Worm (Caenorhabditis elegans) whole organism, L4/young adult: ENCODE data around the gene C02F12.5.

ENCODE experiments used
- W03F9.2 ChIP-seq: fragments of 150-350 bp; optimal IDR thresholded peaks from 2 replicates; lab custom pipeline; 2014; ENCODE audit warnings: missing biosample characterization, missing genetic modification characterization
- dao-5 ChIP-seq: sonication (generic microtip); optimal IDR thresholded peaks from 2 replicates; lab custom pipeline; 2016; ENCODE audit warnings: missing genotype, missing genetic modification characterization, moderate library complexity, missing compliant biosample characterization
- him-1 ChIP-seq: sonication (generic microtip); optimal IDR thresholded peaks from 2 replicates; lab custom pipeline; 2016; ENCODE audit warnings: missing genotype, missing genetic modification reagents, missing genetic modification characterization, missing compliant biosample characterization

C02F12.5 gene

DNA sequence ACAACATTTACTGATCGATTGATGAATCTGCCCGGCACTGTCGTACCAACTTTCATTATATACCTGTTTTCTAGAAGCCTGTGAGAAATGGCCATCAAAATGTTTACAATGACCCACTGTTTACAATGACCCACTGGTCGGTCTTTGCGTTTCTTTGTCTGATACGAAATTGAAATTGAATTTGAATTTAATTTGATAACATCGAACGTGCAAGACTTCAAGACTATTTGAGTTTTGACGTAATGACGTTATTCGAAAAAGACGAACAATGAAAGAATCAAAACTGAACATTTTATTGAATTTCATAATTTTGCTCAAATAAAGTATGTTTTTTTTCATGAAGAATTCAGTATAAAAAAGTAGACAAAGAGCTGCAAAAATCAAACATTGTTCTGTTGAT, at the start of gene C02F12.5:
TSS of gene C02F12.5 (minus strand) at position 101 of the 400 bp plus-strand sequence.
- TF ChIP-seq him-1 (no peak), W03F9.2 (no peak), dao-5 (tag; lab: Kevin White, UChicago) (no peak)

DNA sequence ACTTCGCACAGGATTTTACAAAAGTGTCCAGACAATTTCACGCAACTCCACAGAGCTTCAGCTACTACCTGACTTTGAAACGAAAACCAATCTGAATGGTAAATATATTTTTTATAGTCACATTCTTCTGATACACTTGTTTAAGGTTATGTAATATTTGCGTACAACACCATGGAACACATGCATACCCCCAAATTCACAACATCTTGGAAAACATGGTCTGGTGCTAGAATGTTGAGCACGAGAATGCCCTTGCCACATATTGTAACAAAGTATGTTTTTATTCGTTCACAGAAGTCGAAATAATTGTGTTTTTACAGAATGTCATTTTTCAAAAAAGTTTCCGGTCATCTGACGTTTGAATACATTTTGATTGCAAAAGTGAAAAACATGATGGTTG, 43.9 kb upstream of the C02F12.5 start:
- no peak for TF ChIP-seq him-1
- TF ChIP-seq dao-5 (tag; lab: Kevin White, UChicago) = no peak
- no peak for TF ChIP-seq W03F9.2

DNA sequence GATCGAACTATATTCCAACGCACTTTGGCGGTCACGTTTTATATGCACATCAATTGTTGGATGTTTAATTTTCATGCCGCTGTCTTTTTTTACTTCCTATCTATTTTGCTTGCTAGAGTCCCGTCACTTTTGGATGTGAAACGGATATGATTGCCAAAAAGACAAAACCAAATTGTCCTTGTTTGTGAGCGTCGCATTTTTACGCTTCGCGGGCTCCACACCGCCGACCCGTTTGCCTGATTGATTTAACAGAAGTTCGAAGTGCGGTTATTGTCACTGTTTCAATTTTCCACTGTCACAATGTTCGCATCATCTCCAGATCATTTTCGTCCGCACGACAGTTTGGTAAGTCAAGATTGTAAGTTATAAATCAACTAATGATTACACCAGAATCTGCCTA, 42.9 kb upstream of the C02F12.5 start, which contains the start of gene C01C4.2:
TSS of gene C01C4.2 (plus strand) at position 301 of the 400 bp plus-strand sequence.
- TF ChIP-seq W03F9.2 (no peak), him-1 (no peak), dao-5 (tag; lab: Kevin White, UChicago) (no peak)

DNA sequence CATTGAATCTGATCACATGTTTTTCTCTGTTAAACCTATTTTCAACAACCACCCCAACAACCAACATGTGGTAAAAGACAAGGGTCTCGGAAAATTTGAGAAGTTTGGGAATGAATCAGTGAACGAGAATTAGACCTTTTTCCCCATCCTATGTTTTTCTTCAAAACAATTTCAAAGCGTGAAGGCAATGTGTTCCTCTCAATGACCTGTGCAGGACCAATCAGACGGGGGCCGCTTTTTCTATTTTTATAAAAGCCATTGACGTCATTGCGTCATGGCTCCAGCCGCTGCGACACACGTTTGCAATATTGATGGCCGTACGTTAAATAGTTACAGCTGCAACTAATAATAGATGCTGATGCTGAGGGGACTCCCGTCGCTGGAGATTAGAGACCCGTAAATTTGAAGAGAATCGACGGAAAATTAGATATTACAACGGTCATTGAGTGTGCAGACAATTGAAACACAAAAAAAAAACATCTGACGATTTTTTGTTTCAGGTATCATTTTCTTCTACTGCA, 39.7 kb upstream of the C02F12.5 start:
- TF ChIP-seq him-1 (no peak), dao-5 (tag; lab: Kevin White, UChicago) (no peak), W03F9.2 (no peak)

DNA sequence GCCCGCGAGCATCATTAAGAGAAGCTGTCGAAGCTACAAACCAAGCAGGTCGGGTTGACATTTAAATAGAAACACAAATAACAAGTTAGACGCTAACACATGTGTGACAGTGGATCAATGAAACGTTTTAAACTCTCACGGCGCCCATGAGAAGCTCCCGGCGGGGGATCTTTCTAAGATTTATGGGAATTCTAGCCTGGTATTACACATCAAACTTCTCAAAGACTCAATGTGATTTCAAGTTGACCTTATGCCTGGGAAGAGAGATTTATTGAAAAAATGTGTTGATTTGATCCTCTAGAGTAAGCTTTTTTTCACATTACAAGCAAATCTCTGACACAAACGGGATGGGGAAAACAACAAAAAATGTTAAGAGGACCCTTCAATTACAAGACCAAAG, 37.8 kb upstream of the C02F12.5 start:
- TF ChIP-seq W03F9.2 = no peak
- TF ChIP-seq dao-5 (tag; lab: Kevin White, UChicago) = no peak
- TF ChIP-seq him-1 = no peak

DNA sequence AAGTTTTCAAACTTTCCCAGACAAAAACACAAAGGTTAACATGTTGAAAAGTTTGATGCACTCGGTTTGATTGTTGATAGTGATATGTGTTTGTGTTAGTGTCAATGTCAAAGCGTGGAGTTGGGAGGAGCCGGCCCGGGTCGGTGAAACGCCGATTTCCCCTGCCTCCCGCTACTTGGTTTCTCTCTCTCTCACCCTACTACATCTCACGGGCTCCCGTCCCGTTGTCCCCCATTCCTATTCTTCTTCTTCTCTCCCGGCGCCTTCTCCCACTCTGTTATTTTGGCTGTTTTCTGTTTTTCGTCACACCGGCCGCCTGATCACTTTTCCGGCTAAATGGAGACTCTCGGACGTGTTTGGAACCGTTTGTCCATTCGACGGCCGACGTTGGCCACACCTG, 34.4 kb upstream of the C02F12.5 start:
- TF ChIP-seq W03F9.2 (no peak), him-1 (no peak), dao-5 (tag; lab: Kevin White, UChicago) (no peak)

DNA sequence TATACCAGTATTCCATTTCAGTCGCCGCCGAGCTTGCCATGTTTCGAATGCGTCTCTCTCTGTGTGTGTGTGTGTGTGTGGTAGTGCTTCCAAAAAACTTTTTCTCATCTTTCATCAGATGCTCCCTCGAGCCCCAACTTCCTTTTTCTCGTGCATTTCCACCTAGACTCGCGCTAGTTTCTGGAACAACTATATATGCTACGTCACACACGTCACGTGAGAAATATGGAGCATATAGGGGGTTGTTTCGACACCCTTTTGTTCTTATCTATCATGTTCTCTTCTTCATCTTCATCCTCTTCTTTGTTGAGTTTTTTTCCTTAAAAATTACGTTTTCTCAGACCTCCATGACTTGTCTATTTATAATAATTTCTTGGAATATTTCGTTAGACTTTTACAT, 33.4 kb upstream of the C02F12.5 start:
- no peak for TF ChIP-seq him-1
- TF ChIP-seq dao-5 (tag; lab: Kevin White, UChicago) = no peak
- TF ChIP-seq W03F9.2 = no peak

DNA sequence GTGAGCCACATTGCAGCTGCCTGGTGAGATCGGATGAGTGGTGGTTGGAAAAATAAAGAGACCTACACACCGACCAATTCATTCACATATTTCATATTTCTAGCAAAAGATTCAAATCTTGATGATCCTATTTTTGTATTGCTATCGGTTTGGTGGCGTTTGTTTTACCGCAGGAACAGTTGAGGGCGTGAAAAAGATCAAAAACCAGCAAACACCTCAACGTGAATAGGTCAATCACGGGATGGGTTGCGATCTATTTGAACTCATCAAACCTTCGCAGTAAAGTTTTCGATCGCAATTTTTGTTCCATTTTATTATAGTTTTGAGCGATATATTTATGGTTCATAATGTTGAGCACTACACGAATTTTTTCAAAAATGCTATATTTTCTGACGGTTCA, 30.0 kb upstream of the C02F12.5 start:
- no peak for TF ChIP-seq him-1
- TF ChIP-seq dao-5 (tag; lab: Kevin White, UChicago) = no peak
- no peak for TF ChIP-seq W03F9.2

DNA sequence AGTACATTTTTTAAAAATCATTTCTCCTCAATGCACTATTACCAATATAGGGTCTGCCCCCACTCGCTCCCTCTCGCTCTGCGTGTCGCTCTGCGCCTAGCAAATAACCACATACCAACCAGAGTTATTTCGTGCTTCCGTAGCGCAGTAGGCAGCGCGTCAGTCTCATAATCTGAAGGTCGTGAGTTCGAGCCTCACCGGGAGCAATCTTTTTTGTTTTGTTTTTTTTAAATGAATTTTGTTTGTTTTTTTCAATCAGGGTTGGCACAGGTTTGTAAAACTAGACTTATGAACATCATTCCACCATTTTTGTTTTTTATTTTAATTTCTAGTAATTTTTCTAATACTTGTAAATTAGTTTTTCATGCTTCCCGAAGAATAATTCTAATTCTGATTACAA, 25.7 kb upstream of the C02F12.5 start:
- TF ChIP-seq dao-5 (tag; lab: Kevin White, UChicago) (peak; percentile 63), him-1 (peak; percentile 92), W03F9.2 (no peak)

DNA sequence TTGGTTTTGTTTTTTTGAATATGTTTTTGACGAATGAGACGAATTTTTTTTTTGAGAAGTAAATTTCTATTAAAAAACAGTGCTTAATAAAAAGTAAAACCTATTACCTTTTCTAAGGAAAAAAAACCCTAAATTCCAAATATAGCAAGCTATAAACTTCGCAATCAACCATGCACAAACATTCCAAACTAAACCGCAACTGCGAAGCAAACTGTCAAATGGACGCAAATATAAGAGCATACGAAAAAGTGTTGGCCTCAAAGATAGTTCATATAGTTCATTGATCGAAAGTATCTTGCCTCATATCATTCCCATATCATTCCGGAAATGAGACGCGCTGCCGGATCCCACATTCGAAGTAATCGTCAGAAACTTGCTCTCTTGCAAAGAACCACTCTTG, 24.7 kb upstream of the C02F12.5 start, which contains the start of gene C01C4.3:
TSS of gene C01C4.3 (plus strand) at position 301 of the 400 bp plus-strand sequence.
- TF ChIP-seq W03F9.2 (no peak), dao-5 (tag; lab: Kevin White, UChicago) (no peak), him-1 (no peak)

DNA sequence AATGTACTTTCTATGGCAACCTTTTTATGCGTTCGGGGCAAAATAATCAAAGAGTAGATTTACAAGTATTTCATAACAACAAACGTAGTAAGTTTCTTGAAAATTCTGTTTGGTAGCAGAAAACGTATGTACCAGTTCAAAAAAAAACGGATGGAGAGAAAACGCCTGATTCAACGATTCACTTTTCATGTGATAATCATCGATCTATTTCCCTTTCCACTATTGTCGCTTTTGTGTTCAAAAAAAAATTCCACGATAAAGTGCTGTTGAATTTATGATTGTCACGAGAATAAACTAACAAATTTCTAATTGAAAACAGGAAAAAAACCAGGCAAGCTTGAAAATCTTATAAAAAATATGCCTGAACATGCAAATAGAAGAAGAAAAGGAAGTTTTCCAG, 23.9 kb upstream of the C02F12.5 start:
- TF ChIP-seq dao-5 (tag; lab: Kevin White, UChicago) (no peak), W03F9.2 (no peak), him-1 (no peak)

DNA sequence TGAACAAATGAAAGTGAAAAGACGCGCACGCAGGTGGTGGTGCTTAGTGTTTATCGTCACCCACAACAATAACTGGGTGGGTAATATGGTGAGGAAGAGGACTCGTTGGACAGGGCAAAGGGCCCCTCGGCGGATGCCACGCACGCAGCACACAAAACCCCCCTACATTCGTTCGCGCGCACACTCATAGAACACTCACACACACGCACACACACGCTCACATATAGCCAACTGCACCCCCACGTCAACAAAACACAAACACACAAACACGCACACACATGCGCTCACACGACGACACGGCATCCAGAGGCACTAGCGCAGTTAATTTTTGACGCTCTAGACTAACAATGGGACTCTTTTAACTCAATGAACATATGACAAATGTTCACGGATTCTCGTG, 22.3 kb upstream of the C02F12.5 start:
- no peak for TF ChIP-seq W03F9.2
- no peak for TF ChIP-seq dao-5 (tag; lab: Kevin White, UChicago)
- TF ChIP-seq him-1 = peak; percentile 60

DNA sequence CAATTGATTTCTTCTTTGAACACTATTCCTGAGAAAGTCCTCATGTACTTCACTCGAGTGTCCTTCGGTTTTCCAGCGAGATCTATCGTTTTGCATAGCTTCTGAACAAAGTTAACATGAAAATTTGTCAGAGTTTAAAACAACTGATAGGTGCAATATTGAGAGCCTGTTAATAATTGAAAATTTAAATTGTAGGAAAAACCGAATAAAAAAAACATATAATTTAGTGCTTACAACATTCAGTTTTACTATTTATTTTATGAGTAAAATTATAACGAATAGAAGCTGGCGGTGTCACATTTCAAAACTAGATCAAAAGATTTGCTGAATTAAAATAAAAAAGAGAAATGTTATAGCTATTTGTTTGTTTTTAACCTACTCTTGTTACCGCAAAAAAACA, 21.2 kb upstream of the C02F12.5 start, which contains the start of gene C02F12.8:
TSS of gene C02F12.8 (minus strand) at position 101 of the 400 bp plus-strand sequence.
- TF ChIP-seq dao-5 (tag; lab: Kevin White, UChicago) = no peak
- no peak for TF ChIP-seq W03F9.2
- no peak for TF ChIP-seq him-1

DNA sequence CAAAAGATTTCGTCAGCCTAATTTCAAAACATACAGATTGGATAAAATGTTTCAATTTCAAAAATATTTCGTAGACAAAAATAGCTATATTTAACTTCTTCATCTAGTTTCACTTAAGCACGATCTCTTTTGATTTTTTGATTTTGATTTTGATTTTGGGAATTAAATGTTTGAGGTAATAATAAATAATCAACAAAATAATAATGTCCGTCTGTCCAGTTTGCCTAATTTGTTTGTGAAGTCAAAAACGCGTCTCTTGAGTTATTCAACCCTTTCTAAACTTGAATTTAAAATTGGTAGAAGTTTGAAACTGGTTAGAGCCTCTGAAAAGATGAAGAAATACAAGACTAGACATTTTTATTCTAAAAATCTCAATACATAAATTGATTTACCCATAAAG, 17.9 kb upstream of the C02F12.5 start:
- TF ChIP-seq dao-5 (tag; lab: Kevin White, UChicago) (no peak), W03F9.2 (no peak), him-1 (no peak)

DNA sequence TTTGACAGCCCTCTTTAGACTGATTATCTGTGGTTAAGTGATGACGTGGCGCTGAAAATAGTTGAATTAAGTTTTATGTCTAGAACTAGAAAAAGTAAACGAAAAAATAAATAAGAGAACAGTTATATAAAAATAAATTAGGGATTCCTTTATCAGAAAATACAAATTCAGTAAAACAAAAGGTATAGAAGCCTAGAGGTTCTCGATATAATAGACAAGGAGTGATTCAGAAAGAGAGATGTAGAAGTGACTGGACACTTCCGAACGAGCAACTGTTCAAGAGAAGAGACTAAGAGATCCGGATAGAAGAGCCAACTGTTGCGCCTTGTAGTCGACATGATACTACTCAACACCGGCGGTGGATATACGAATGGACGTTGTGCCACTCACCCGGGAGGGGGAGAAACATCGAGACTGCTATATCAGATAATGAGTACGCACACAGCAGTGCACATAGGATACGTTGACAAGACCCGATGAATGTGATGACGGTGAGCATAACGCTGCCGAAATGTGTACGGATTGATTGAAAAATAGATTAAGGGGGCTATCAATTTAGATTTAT, 17.3 kb upstream of the C02F12.5 start, which contains the start of gene tag-278:
TSS of gene tag-278 (minus strand) at position 51 of the 565 bp plus-strand sequence.
- TF ChIP-seq him-1 (no peak), dao-5 (tag; lab: Kevin White, UChicago) (no peak), W03F9.2 (no peak)

DNA sequence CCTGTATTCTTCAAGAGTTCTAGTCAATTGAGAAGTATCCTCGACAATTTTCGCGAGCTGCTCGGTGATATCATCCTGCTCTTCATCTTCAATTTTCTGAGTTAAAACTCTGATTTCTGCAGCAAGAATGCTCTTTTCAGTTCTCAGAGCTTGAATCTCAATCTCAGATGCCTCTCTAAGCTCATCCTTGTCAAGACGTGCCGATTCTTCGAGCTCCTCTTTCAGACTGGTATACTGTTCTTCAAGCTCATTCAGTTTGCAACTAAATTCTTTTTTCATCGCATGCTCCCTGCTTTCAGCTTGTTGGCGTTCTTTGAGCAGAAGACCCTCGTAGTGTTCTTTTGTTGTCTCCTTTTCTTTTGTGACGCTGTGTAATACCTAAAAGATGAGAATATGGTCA, 14.5 kb upstream of the C02F12.5 start:
- TF ChIP-seq dao-5 (tag; lab: Kevin White, UChicago) (no peak), him-1 (no peak), W03F9.2 (no peak)
